Fruit fly (Drosophila melanogaster): Measurements from ENCODE around the gene slx1.

Gene slx1

dm6 chr3R:4654557-4655273, 13.0 kb downstream of the slx1 start, which contains the start of gene spartin (continued):
- TF ChIP-seq CG1621 (tag; optimal IDR thresholded peaks at IDR 0.05) (no peak), net (GFP tag; optimal IDR thresholded peaks at IDR 0.05) (peak; percentile 43), Hr38 (GFP tag; optimal IDR thresholded peaks at IDR 0.05) (no peak), pdm3 (GFP tag; optimal IDR thresholded peaks at IDR 0.05) (no peak), CG8119 (GFP tag; IDR thresholded peaks at IDR 0.05) (no peak), topi (GFP tag; optimal IDR thresholded peaks at IDR 0.05) (no peak), Met (GFP tag; optimal IDR thresholded peaks at IDR 0.05) (peak; percentile 47), dsx (GFP tag; optimal IDR thresholded peaks at IDR 0.05; ENCODE audit: poor library complexity, severe bottlenecking) (no peak), Sox15 (GFP tag; optimal IDR thresholded peaks at IDR 0.05) (no peak), CG9139 (GFP tag; optimal IDR thresholded peaks at IDR 0.05) (no peak), CG10669 (GFP tag; optimal IDR thresholded peaks at IDR 0.05) (no peak), Eip78C (GFP tag) (peak; percentile 76), Sox102F (GFP tag; optimal IDR thresholded peaks at IDR 0.05) (no peak), fkh (GFP tag; optimal IDR thresholded peaks at IDR 0.05) (no peak), CG11762 (GFP tag; optimal IDR thresholded peaks at IDR 0.05; ENCODE audit: insufficient read depth) (no peak), CG7368 (GFP tag; optimal IDR thresholded peaks at IDR 0.05) (no peak), dac (GFP tag; optimal IDR thresholded peaks at IDR 0.05) (peak; percentile 6), CG10631 (GFP tag; optimal IDR thresholded peaks at IDR 0.05) (no peak), cyc (GFP tag; optimal IDR thresholded peaks at IDR 0.05) (peak; percentile 4), Sox14 (GFP tag; optimal IDR thresholded peaks at IDR 0.05) (peak; percentile 62), esn (GFP tag; optimal IDR thresholded peaks at IDR 0.05) (peak; percentile 53), fd85E (GFP tag; optimal IDR thresholded peaks at IDR 0.05) (no peak), Hr4 (GFP tag; optimal IDR thresholded peaks at IDR 0.05) (peak; percentile 54), CG3919 (GFP tag; optimal IDR thresholded peaks at IDR 0.05) (no peak), Ets96B (tag; optimal IDR thresholded peaks at IDR 0.05) (no peak), CG4318 (GFP tag; optimal IDR thresholded peaks at IDR 0.05) (no peak), lz (GFP tag; optimal IDR thresholded peaks at IDR 0.05) (peak; percentile 34), Hr39 (GFP tag; optimal IDR thresholded peaks at IDR 0.05) (no peak), svp (GFP tag) (no peak), CG31627 (GFP tag; optimal IDR thresholded peaks at IDR 0.05) (peak; percentile 47), eg (GFP tag; IDR thresholded peaks at IDR 0.05) (no peak), acj6 (GFP tag; optimal IDR thresholded peaks at IDR 0.05) (no peak), salr (GFP tag; optimal IDR thresholded peaks at IDR 0.05) (no peak), ss (GFP tag; optimal IDR thresholded peaks at IDR 0.05) (no peak), Ets21C (GFP tag; optimal IDR thresholded peaks at IDR 0.05) (no peak)

dm6 chr3R:4658991-4659933, 17.5 kb downstream of the slx1 start, which contains the start of gene smash:
TSS of gene smash (plus strand) at chr3R:4659579.
- TF ChIP-seq CG6792 (GFP tag; optimal IDR thresholded peaks at IDR 0.05) (peak; percentile 27), CG11762 (GFP tag; optimal IDR thresholded peaks at IDR 0.05; ENCODE audit: insufficient read depth) (no peak), CG31627 (GFP tag; optimal IDR thresholded peaks at IDR 0.05) (no peak), eg (GFP tag; IDR thresholded peaks at IDR 0.05) (peak; percentile 67; the same call in 1 of the 3 replicates), esn (GFP tag; optimal IDR thresholded peaks at IDR 0.05) (peak; percentile 48), Eip75B (GFP tag; optimal IDR thresholded peaks at IDR 0.05) (peak; percentile 63), CG3032 (tag; optimal IDR thresholded peaks at IDR 0.05) (peak; percentile 34), ss (GFP tag; optimal IDR thresholded peaks at IDR 0.05) (peak; percentile 53 to 69), Met (GFP tag; optimal IDR thresholded peaks at IDR 0.05) (peak; percentile 51), salr (GFP tag; optimal IDR thresholded peaks at IDR 0.05) (peak in 1 of 2 experiments; percentile 9), CG6808 (GFP tag; optimal IDR thresholded peaks at IDR 0.05) (peak; percentile 62), net (GFP tag; optimal IDR thresholded peaks at IDR 0.05) (peak; percentile 61), Lpt (GFP tag; optimal IDR thresholded peaks at IDR 0.05) (peak; percentile 71), CG15336 (GFP tag; IDR thresholded peaks at IDR 0.05) (peak; percentile 57), CG6163 (GFP tag; IDR thresholded peaks at IDR 0.05) (peak; percentile 70; the same call in 2 of the 3 replicates), Eip78C (GFP tag) (peak; percentile 86), Gug (GFP tag; IDR thresholded peaks at IDR 0.05) (no peak), Sox14 (GFP tag; optimal IDR thresholded peaks at IDR 0.05) (peak; percentile 40), dsx (GFP tag; optimal IDR thresholded peaks at IDR 0.05; ENCODE audit: poor library complexity, severe bottlenecking) (peak; percentile 46), CG11902 (GFP tag; optimal IDR thresholded peaks at IDR 0.05) (no peak), spab (GFP tag; optimal IDR thresholded peaks at IDR 0.05) (no peak), Eip93F (GFP tag; optimal IDR thresholded peaks at IDR 0.05) (no peak), CG8119 (GFP tag; IDR thresholded peaks at IDR 0.05) (peak; percentile 45; the same call in 2 of the 3 replicates), lz (GFP tag; optimal IDR thresholded peaks at IDR 0.05) (peak; percentile 36)

Data from whole organism, prepupa.